Worm (Caenorhabditis elegans) whole organism, L4/young adult: ENCODE measurements around the gene nap-1.

ENCODE experiments used
- W03F9.2 ChIP-seq: fragments of 150-350 bp; optimal IDR thresholded peaks from 2 replicates; lab custom pipeline; 2014; ENCODE audit warnings: missing biosample characterization, missing genetic modification characterization
- dao-5 ChIP-seq: sonication (generic microtip); optimal IDR thresholded peaks from 2 replicates; lab custom pipeline; 2016; ENCODE audit warnings: missing genotype, missing genetic modification characterization, moderate library complexity, missing compliant biosample characterization
- him-1 ChIP-seq: sonication (generic microtip); optimal IDR thresholded peaks from 2 replicates; lab custom pipeline; 2016; ENCODE audit warnings: missing genotype, missing genetic modification reagents, missing genetic modification characterization, missing compliant biosample characterization

ce11 chrIV:8384737-8385136 lies 5.6 kb upstream of the nap-1 start:
- TF ChIP-seq him-1 (tag; lab: Kevin White, UChicago) (no peak), W03F9.2 (tag; lab: Kevin White, UChicago) (no peak), dao-5 (tag; lab: Kevin White, UChicago) (no peak)
